Fruit fly (Drosophila melanogaster): Measurements from ENCODE around the gene CG15473.

dm6 chrX:4614325-4614724, 40.0 kb downstream of the CG15473 start:
- TF ChIP-seq CTCF (optimal IDR thresholded peaks at IDR 0.05), result no peak
- no peak for TF ChIP-seq CG8478 (optimal IDR thresholded peaks at IDR 0.05)
